Fruit fly (Drosophila melanogaster) whole organism, embryonic: Measurements from ENCODE around the gene pbl.

Experiments
- Abd-B ChIP-seq: fragments of 200-800 bp; sonication (Bioruptor generic); optimal IDR thresholded peaks from 2 replicates; lab custom pipeline; 2018; ENCODE audit warnings: missing biosample characterization, mild to moderate bottlenecking, missing genetic modification characterization, moderate library complexity
- Blimp-1 ChIP-seq: fragments of 200-800 bp; sonication (Bioruptor generic); optimal IDR thresholded peaks from 3 replicates; lab custom pipeline; 2018; ENCODE audit warnings: missing biosample characterization, missing genetic modification characterization, mild to moderate bottlenecking, moderate library complexity, missing genetic modification reagents
- CG10979 ChIP-seq: fragments of 200-800 bp; sonication (Bioruptor generic); optimal IDR thresholded peaks from 2 replicates; lab custom pipeline; 2018; ENCODE audit warnings: missing biosample characterization, mild to moderate bottlenecking, missing genetic modification characterization, moderate library complexity
- CG11247 ChIP-seq: fragments of 200-800 bp; sonication (Bioruptor generic); IDR thresholded peaks from 2 replicates; pipeline ENCODE4 v1.3.6; 2022; ENCODE audit warnings: missing biosample characterization, missing genetic modification characterization
- CG11695 ChIP-seq: fragments of 200-800 bp; sonication (Bioruptor generic); IDR thresholded peaks from 3 replicates; pipeline ENCODE4 v1.3.6; 2022; ENCODE audit warnings: missing biosample characterization, missing genetic modification characterization
- CG13424 ChIP-seq: fragments of 200-800 bp; sonication (Bioruptor generic); optimal IDR thresholded peaks from 2 replicates; lab custom pipeline; 2019; ENCODE audit warnings: missing biosample characterization, mild to moderate bottlenecking, missing genetic modification characterization, moderate library complexity
- CG13624 ChIP-seq: fragments of 200-800 bp; sonication (Bioruptor generic); optimal IDR thresholded peaks from 2 replicates; lab custom pipeline; 2016; ENCODE audit warnings: missing biosample characterization, missing genetic modification characterization
- CG14860 ChIP-seq: fragments of 200-800 bp; sonication (Bioruptor generic); IDR thresholded peaks from 3 replicates; pipeline ENCODE4 v1.3.6; 2022; ENCODE audit warnings: missing biosample characterization, missing genetic modification characterization; ENCODE audit not compliant: partially characterized antibody
- CG1602 ChIP-seq: fragments of 200-800 bp; sonication (Bioruptor generic); optimal IDR thresholded peaks from 3 replicates; lab custom pipeline; 2016; ENCODE audit warnings: missing biosample characterization, missing genetic modification characterization
- CG1603 ChIP-seq: fragments of 200-800 bp; sonication (Bioruptor generic); optimal IDR thresholded peaks from 2 replicates; lab custom pipeline; 2019; ENCODE audit warnings: missing biosample characterization, mild to moderate bottlenecking, missing genetic modification characterization, moderate library complexity
- CG17328 ChIP-seq: fragments of 200-800 bp; sonication (Bioruptor generic); IDR thresholded peaks from 2 replicates; pipeline ENCODE4 v1.3.6; 2022; ENCODE audit warnings: missing biosample characterization, missing genetic modification characterization
- CG17359 ChIP-seq: fragments of 200-800 bp; sonication (Bioruptor generic); optimal IDR thresholded peaks from 3 replicates; lab custom pipeline; 2018; ENCODE audit warnings: missing biosample characterization, mild to moderate bottlenecking, missing genetic modification characterization, moderate library complexity
- CG17829 ChIP-seq: fragments of 200-800 bp; optimal IDR thresholded peaks from 2 replicates; lab custom pipeline; 2019; ENCODE audit warnings: missing biosample characterization, mild to moderate bottlenecking, missing genetic modification characterization, moderate library complexity
- CG18262 ChIP-seq: fragments of 200-800 bp; optimal IDR thresholded peaks from 3 replicates; lab custom pipeline; 2019; ENCODE audit warnings: missing biosample characterization, mild to moderate bottlenecking, missing genetic modification characterization, moderate library complexity
- CG18599 ChIP-seq: fragments of 200-800 bp; sonication (Bioruptor generic); optimal IDR thresholded peaks from 3 replicates; lab custom pipeline; 2017; ENCODE audit warnings: missing biosample characterization, missing genetic modification characterization, mild to moderate bottlenecking, moderate library complexity, missing genetic modification reagents
- CG30020 ChIP-seq: fragments of 200-800 bp; optimal IDR thresholded peaks from 2 replicates; lab custom pipeline; 2019; ENCODE audit warnings: missing biosample characterization, mild to moderate bottlenecking, missing genetic modification characterization, moderate library complexity
- CG30403 ChIP-seq: fragments of 200-800 bp; sonication (Bioruptor generic); optimal IDR thresholded peaks from 3 replicates; lab custom pipeline; 2016; ENCODE audit warnings: missing biosample characterization, missing genetic modification characterization
- CG31441 ChIP-seq: fragments of 200-800 bp; sonication (Bioruptor generic); IDR thresholded peaks from 2 replicates; pipeline ENCODE4 v1.3.6; 2022; ENCODE audit warnings: missing biosample characterization, missing genetic modification characterization
- CG4707 ChIP-seq: fragments of 200-800 bp; sonication (Bioruptor generic); optimal IDR thresholded peaks from 2 replicates; lab custom pipeline; 2018; ENCODE audit warnings: missing biosample characterization, mild to moderate bottlenecking, missing genetic modification characterization, moderate library complexity
- CG4820 ChIP-seq: fragments of 200-800 bp; sonication (Bioruptor generic); optimal IDR thresholded peaks from 3 replicates; lab custom pipeline; 2016; ENCODE audit warnings: missing biosample characterization, missing genetic modification characterization
- CG6765 ChIP-seq: fragments of 200-800 bp; sonication (Bioruptor generic); optimal IDR thresholded peaks from 3 replicates; lab custom pipeline; 2017; ENCODE audit warnings: missing biosample characterization, mild to moderate bottlenecking, missing genetic modification characterization
- CG7786 ChIP-seq: fragments of 200-800 bp; sonication (Bioruptor generic); optimal IDR thresholded peaks from 2 replicates; lab custom pipeline; 2016; ENCODE audit warnings: missing biosample characterization, missing genetic modification characterization
- CG8388 ChIP-seq: fragments of 200-800 bp; sonication (Bioruptor generic); optimal IDR thresholded peaks from 2 replicates; lab custom pipeline; 2019; ENCODE audit warnings: missing biosample characterization, mild to moderate bottlenecking, missing genetic modification characterization, moderate library complexity
- CG8924 ChIP-seq: fragments of 200-800 bp; optimal IDR thresholded peaks from 3 replicates; lab custom pipeline; 2019; ENCODE audit warnings: missing biosample characterization, mild to moderate bottlenecking, missing genetic modification characterization, moderate library complexity
- CG9727 ChIP-seq: fragments of 200-800 bp; sonication (Bioruptor generic); optimal IDR thresholded peaks from 3 replicates; lab custom pipeline; 2017; ENCODE audit warnings: missing biosample characterization, mild to moderate bottlenecking, missing genetic modification characterization
- D19B ChIP-seq: fragments of 200-800 bp; sonication (Bioruptor generic); optimal IDR thresholded peaks from 2 replicates; lab custom pipeline; 2017; ENCODE audit warnings: missing biosample characterization, mild to moderate bottlenecking, missing genetic modification characterization
- Deaf1 ChIP-seq: fragments of 200-800 bp; optimal IDR thresholded peaks from 3 replicates; lab custom pipeline; 2019; ENCODE audit warnings: missing biosample characterization, mild to moderate bottlenecking, missing genetic modification characterization, moderate library complexity
- E2f1 ChIP-seq: fragments of 200-800 bp; sonication (Bioruptor generic); IDR thresholded peaks from 2 replicates; pipeline ENCODE4 v1.3.6; 2022; ENCODE audit warnings: missing biosample characterization, missing genetic modification characterization
- HLH3B ChIP-seq: fragments of 200-800 bp; sonication (Bioruptor generic); IDR thresholded peaks from 2 replicates; pipeline ENCODE4 v1.3.6; 2022; ENCODE audit warnings: missing biosample characterization, missing genetic modification characterization
- Hr51 ChIP-seq, 2 experiments: fragments of 200-800 bp; sonication (Bioruptor generic); optimal IDR thresholded peaks; 2 replicates in 1 of 2; 3 replicates in 1 of 2; lab custom pipeline; 2016 to 2018; ENCODE audit warnings: missing biosample characterization in 2 of 2, missing genetic modification characterization in 2 of 2, mild to moderate bottlenecking in 1 of 2, moderate library complexity in 1 of 2
- Meics ChIP-seq: fragments of 200-800 bp; sonication (Bioruptor generic); optimal IDR thresholded peaks from 2 replicates; lab custom pipeline; 2017; ENCODE audit warnings: missing biosample characterization, mild to moderate bottlenecking, missing genetic modification characterization
- Ptx1 ChIP-seq: fragments of 200-800 bp; sonication (Bioruptor generic); IDR thresholded peaks from 2 replicates; pipeline ENCODE4 v1.3.6; 2022; ENCODE audit warnings: missing biosample characterization, missing genetic modification characterization
- Six4 ChIP-seq: fragments of 200-800 bp; sonication (Bioruptor generic); optimal IDR thresholded peaks from 2 replicates; lab custom pipeline; 2016; ENCODE audit warnings: missing biosample characterization, missing genetic modification characterization
- Xbp1 ChIP-seq: fragments of 200-800 bp; sonication (Bioruptor generic); optimal IDR thresholded peaks from 3 replicates; lab custom pipeline; 2016; ENCODE audit warnings: missing biosample characterization, mild to moderate bottlenecking, missing genetic modification characterization
- bbx ChIP-seq: fragments of 200-800 bp; sonication (Bioruptor generic); IDR thresholded peaks from 2 replicates; pipeline ENCODE4 v1.3.6; 2022; ENCODE audit warnings: missing biosample characterization, missing genetic modification characterization; ENCODE audit not compliant: partially characterized antibody
- bsh ChIP-seq, 2 experiments: fragments of 200-800 bp; sonication (Bioruptor generic); optimal IDR thresholded peaks; 2 replicates each; lab custom pipeline; 2017 to 2018; ENCODE audit warnings: mild to moderate bottlenecking in 2 of 2, missing biosample characterization in 2 of 2, missing genetic modification characterization in 2 of 2, moderate library complexity in 1 of 2
- caup ChIP-seq: fragments of 200-800 bp; sonication (Bioruptor generic); optimal IDR thresholded peaks from 3 replicates; lab custom pipeline; 2017; ENCODE audit warnings: missing biosample characterization, mild to moderate bottlenecking, missing genetic modification characterization, moderate library complexity; ENCODE audit not compliant: severe bottlenecking
- gem ChIP-seq: fragments of 200-800 bp; sonication (Bioruptor generic); optimal IDR thresholded peaks from 2 replicates; lab custom pipeline; 2019; ENCODE audit warnings: missing biosample characterization, mild to moderate bottlenecking, missing genetic modification characterization, moderate library complexity
- gsb ChIP-seq: fragments of 200-800 bp; sonication (Bioruptor generic); IDR thresholded peaks from 2 replicates; pipeline ENCODE4 v1.3.6; 2022; ENCODE audit warnings: missing biosample characterization, missing genetic modification characterization
- lola ChIP-seq, 3 experiments: fragments of >200 bp in 2 of 3; fragments of 200-800 bp in 1 of 3; sonication (Bioruptor generic) in 1 of 3; optimal IDR thresholded peaks; 2 replicates each; lab custom pipeline; 2017 to 2019; ENCODE audit warnings: missing biosample characterization in 3 of 3, missing genetic modification characterization in 3 of 3, mild to moderate bottlenecking in 1 of 3, moderate library complexity in 1 of 3
- phol ChIP-seq: fragments of 200-800 bp; sonication (Bioruptor generic); optimal IDR thresholded peaks from 3 replicates; lab custom pipeline; 2018; ENCODE audit warnings: missing biosample characterization, mild to moderate bottlenecking, missing genetic modification characterization, moderate library complexity
- prd ChIP-seq, 3 experiments: fragments of >200 bp in 2 of 3; fragments of 200-800 bp in 1 of 3; sonication (Bioruptor generic) in 1 of 3; optimal IDR thresholded peaks in 2 of 3; IDR thresholded peaks in 1 of 3; 2 replicates in 2 of 3; 3 replicates in 1 of 3; pipeline versions ENCODE4 v1.3.6 to Lab custom; 2017 to 2022; ENCODE audit warnings: missing biosample characterization in 1 of 3, missing genetic modification characterization in 1 of 3
- psq ChIP-seq: fragments of 200-800 bp; sonication (Bioruptor generic); optimal IDR thresholded peaks from 2 replicates; lab custom pipeline; 2017; ENCODE audit warnings: missing biosample characterization, missing genetic modification characterization
- ranshi ChIP-seq: fragments of 200-800 bp; sonication (Bioruptor generic); IDR thresholded peaks from 2 replicates; pipeline ENCODE4 v1.3.6; 2022; ENCODE audit warnings: missing biosample characterization, missing genetic modification characterization
- slou ChIP-seq: fragments of 200-800 bp; sonication (Bioruptor generic); optimal IDR thresholded peaks from 3 replicates; lab custom pipeline; 2016; ENCODE audit warnings: missing biosample characterization, missing genetic modification characterization
- tio ChIP-seq: fragments of 200-800 bp; sonication (Bioruptor generic); optimal IDR thresholded peaks from 2 replicates; lab custom pipeline; 2017; ENCODE audit warnings: missing biosample characterization, missing genetic modification characterization, inconsistent platforms
- unpg ChIP-seq: fragments of 200-800 bp; sonication (Bioruptor generic); optimal IDR thresholded peaks from 3 replicates; lab custom pipeline; 2018; ENCODE audit warnings: missing biosample characterization, mild to moderate bottlenecking, missing genetic modification characterization, moderate library complexity
- zf30C ChIP-seq: fragments of 200-800 bp; sonication (Bioruptor generic); optimal IDR thresholded peaks from 3 replicates; lab custom pipeline; 2018; ENCODE audit warnings: missing biosample characterization, mild to moderate bottlenecking, missing genetic modification characterization

The pbl gene

dm6 chr3L:7861807-7862206, 49.9 kb downstream of the pbl start (continued):
- peak; percentile 42 for TF ChIP-seq CG1602
- TF ChIP-seq CG9727 (GFP tag; lab: Kevin White, UChicago): peak; percentile 24
- no peak for TF ChIP-seq CG1603 (tag; lab: Kevin White, UChicago)
- peak; percentile 47; the same call in 1 of the 3 replicates for TF ChIP-seq CG11695 (GFP tag; lab: Robert Waterston, UW)
- 0 out of 2 replicates have a peak, but pooled peaks have one; percentile 21 for TF ChIP-seq HLH3B (GFP tag; lab: Robert Waterston, UW)
- TF ChIP-seq CG17359: peak; percentile 14
- peak; percentile 5 for TF ChIP-seq D19B
- TF ChIP-seq CG4707: no peak
- peak; percentile 52 for TF ChIP-seq Blimp-1
- TF ChIP-seq CG18599 (GFP tag; lab: Kevin White, UChicago): peak; percentile 23
- no peak for TF ChIP-seq CG14860 (GFP tag; lab: Robert Waterston, UW)
- TF ChIP-seq CG17328 (GFP tag; lab: Robert Waterston, UW): peak; percentile 77
- peak; percentile 53 for TF ChIP-seq CG8388 (GFP tag; lab: Kevin White, UChicago)
- TF ChIP-seq CG13424 (tag; lab: Kevin White, UChicago): peak; percentile 38
- peak; percentile 20 for TF ChIP-seq Six4 (GFP tag; lab: Kevin White, UChicago)
- TF ChIP-seq slou: no peak
- peak; percentile 43 for TF ChIP-seq CG30403 (GFP tag; lab: Kevin White, UChicago)
- peak in 1 of 3 experiments; percentile 68 for TF ChIP-seq lola (GFP tag; optimal IDR thresholded peaks at IDR 0.05; lab: Kevin White, UChicago)
- TF ChIP-seq CG4820 (GFP tag; lab: Kevin White, UChicago): peak; percentile 20
- TF ChIP-seq CG18262 (tag; lab: Kevin White, UChicago): peak; percentile 70
- TF ChIP-seq Hr51 (GFP tag; optimal IDR thresholded peaks at IDR 0.05; lab: Kevin White, UChicago): peak in 1 of 2 experiments; percentile 62
- TF ChIP-seq CG6765 (GFP tag; lab: Kevin White, UChicago): no peak
- peak; percentile 52 for TF ChIP-seq CG17829 (tag; lab: Kevin White, UChicago)
- TF ChIP-seq phol (tag; lab: Kevin White, UChicago): peak; percentile 52
- 0 out of 2 replicates have a peak, but pooled peaks have one; percentile 10 for TF ChIP-seq ranshi (GFP tag; lab: Robert Waterston, UW)
- no peak for TF ChIP-seq gsb (GFP tag; lab: Robert Waterston, UW)
- TF ChIP-seq psq (GFP tag; lab: Kevin White, UChicago): peak; percentile 3
- TF ChIP-seq Ptx1 (GFP tag; lab: Robert Waterston, UW): peak; percentile 33
- no peak for TF ChIP-seq CG11247
- no peak for TF ChIP-seq prd (optimal IDR thresholded peaks at IDR 0.05; lab: Kevin White, UChicago)
- TF ChIP-seq prd (GFP tag; IDR thresholded peaks at IDR 0.05; lab: Robert Waterston, UW): peak; percentile 18; the same call in 1 of the 3 replicates
- TF ChIP-seq E2f1 (GFP tag; lab: Robert Waterston, UW): 0 out of 2 replicates have a peak, but pooled peaks have one; percentile 7
- TF ChIP-seq CG8924 (tag; lab: Kevin White, UChicago): peak; percentile 50
- TF ChIP-seq CG10979 (tag; lab: Kevin White, UChicago): peak; percentile 67
- peak; percentile 24 for TF ChIP-seq Deaf1 (tag; lab: Kevin White, UChicago)
- peak; percentile 0 for TF ChIP-seq Xbp1 (GFP tag; lab: Kevin White, UChicago)
- TF ChIP-seq CG30020: no peak
- TF ChIP-seq tio (GFP tag; lab: Kevin White, UChicago): peak; percentile 51
- TF ChIP-seq CG13624: no peak
- TF ChIP-seq CG31441 (GFP tag; lab: Robert Waterston, UW): no peak
- TF ChIP-seq bbx (GFP tag; lab: Robert Waterston, UW): no peak
- no peak for TF ChIP-seq CG7786
- TF ChIP-seq Meics (GFP tag; lab: Kevin White, UChicago): peak; percentile 20
- TF ChIP-seq zf30C (GFP tag; lab: Kevin White, UChicago): peak; percentile 54
- TF ChIP-seq bsh (GFP tag; optimal IDR thresholded peaks at IDR 0.05; lab: Kevin White, UChicago): peak in 1 of 2 experiments; percentile 38
- TF ChIP-seq Abd-B (GFP tag; lab: Kevin White, UChicago): peak; percentile 9
- TF ChIP-seq caup (GFP tag; lab: Kevin White, UChicago): no peak
- TF ChIP-seq unpg (GFP tag; lab: Kevin White, UChicago): peak; percentile 56
- peak; percentile 81 for TF ChIP-seq gem (tag; lab: Kevin White, UChicago)
